Fruit fly (Drosophila melanogaster) whole organism, wandering third instar larva: Measurements from ENCODE around the gene Josd.
A peak's percentile ranks its signal among the peaks of the same experiment; 100 is the strongest.

Experiments
- Abd-B ChIP-seq: fragments of >200 bp; optimal IDR thresholded peaks from 2 replicates; lab custom pipeline; 2017; ENCODE audit warnings: missing biosample characterization, missing genetic modification characterization
- CG32264 ChIP-seq: fragments of 200-800 bp; sonication (Bioruptor generic); optimal IDR thresholded peaks from 2 replicates; lab custom pipeline; 2016; ENCODE audit warnings: missing biosample characterization, missing genetic modification characterization
- CG9705 ChIP-seq: fragments of 200-800 bp; sonication (Bioruptor generic); optimal IDR thresholded peaks from 2 replicates; lab custom pipeline; 2018; ENCODE audit warnings: missing biosample characterization, mild to moderate bottlenecking, missing genetic modification characterization
- CrebA ChIP-seq: fragments of 200-800 bp; sonication (Bioruptor generic); optimal IDR thresholded peaks from 2 replicates; lab custom pipeline; 2016; ENCODE audit warnings: missing biosample characterization, mild to moderate bottlenecking, missing genetic modification characterization, borderline replicate concordance
- Dfd ChIP-seq: fragments of >200 bp; optimal IDR thresholded peaks from 2 replicates; lab custom pipeline; 2017; ENCODE audit warnings: missing biosample characterization, missing genetic modification characterization
- Dif ChIP-seq: fragments of 200-275, 200-300 bp; sonication (Bioruptor generic); optimal IDR thresholded peaks from 2 replicates; lab custom pipeline; 2018; ENCODE audit warnings: missing biosample characterization, missing genetic modification characterization; ENCODE audit not compliant: partially characterized antibody
- GATAd ChIP-seq: sonication (Bioruptor generic); optimal IDR thresholded peaks from 2 replicates; lab custom pipeline; 2016; ENCODE audit warnings: missing biosample characterization, missing genetic modification characterization
- HLH106 ChIP-seq: fragments of 200-800 bp; optimal IDR thresholded peaks from 3 replicates; lab custom pipeline; 2019; ENCODE audit warnings: missing biosample characterization, mild to moderate bottlenecking, missing genetic modification characterization, moderate library complexity
- Hnf4 ChIP-seq: fragments of 200-800 bp; sonication (Bioruptor generic); optimal IDR thresholded peaks from 2 replicates; lab custom pipeline; 2016; ENCODE audit warnings: missing biosample characterization, mild to moderate bottlenecking, missing genetic modification characterization
- Hr78 ChIP-seq: fragments of >200 bp; optimal IDR thresholded peaks from 2 replicates; lab custom pipeline; 2017; ENCODE audit warnings: missing biosample characterization, missing genetic modification characterization
- Hr83 ChIP-seq: fragments of 200-300 bp; sonication (Bioruptor generic); optimal IDR thresholded peaks from 2 replicates; lab custom pipeline; 2016; ENCODE audit warnings: missing biosample characterization, mild to moderate bottlenecking, missing genetic modification characterization, moderate library complexity; ENCODE audit not compliant: poor library complexity, severe bottlenecking
- Jra ChIP-seq: sonication (Bioruptor generic); optimal IDR thresholded peaks from 2 replicates; lab custom pipeline; 2016; ENCODE audit warnings: missing biosample characterization, missing genetic modification characterization
- Mio ChIP-seq: sonication (Bioruptor generic); optimal IDR thresholded peaks from 2 replicates; lab custom pipeline; 2016; ENCODE audit warnings: missing biosample characterization, missing genetic modification characterization
- Myc ChIP-seq: fragments of >200 bp; optimal IDR thresholded peaks from 2 replicates; lab custom pipeline; 2017
- N ChIP-seq: fragments of >200 bp; optimal IDR thresholded peaks from 2 replicates; lab custom pipeline; 2018; ENCODE audit warnings: missing biosample characterization, missing external identifiers, missing genetic modification characterization
- OdsH ChIP-seq: fragments of 200-800 bp; sonication (Bioruptor generic); optimal IDR thresholded peaks from 2 replicates; lab custom pipeline; 2016; ENCODE audit warnings: missing biosample characterization, mild to moderate bottlenecking, missing genetic modification characterization
- Rel ChIP-seq, 2 experiments: fragments of 200-800 bp; sonication (Bioruptor generic) in 1 of 2; optimal IDR thresholded peaks; 2 replicates in 1 of 2; 3 replicates in 1 of 2; lab custom pipeline; 2016 to 2019; ENCODE audit warnings: mild to moderate bottlenecking in 2 of 2, missing biosample characterization in 2 of 2, missing genetic modification characterization in 2 of 2, moderate library complexity in 1 of 2
- Sp1 ChIP-seq: fragments of 200-800 bp; sonication (Bioruptor generic); optimal IDR thresholded peaks from 3 replicates; lab custom pipeline; 2019; ENCODE audit warnings: missing biosample characterization, mild to moderate bottlenecking, missing genetic modification characterization, moderate library complexity
- Vsx2 ChIP-seq: fragments of 200-300, 225-300 bp; sonication (Bioruptor generic); optimal IDR thresholded peaks from 2 replicates; lab custom pipeline; 2018; ENCODE audit warnings: missing biosample characterization, missing genetic modification characterization; ENCODE audit not compliant: partially characterized antibody
- br ChIP-seq: fragments of 200-800 bp; sonication (Bioruptor generic); optimal IDR thresholded peaks from 2 replicates; lab custom pipeline; 2016; ENCODE audit warnings: missing biosample characterization, missing genetic modification characterization
- brk ChIP-seq: fragments of 200-800 bp; sonication (Bioruptor generic); optimal IDR thresholded peaks from 2 replicates; lab custom pipeline; 2016; ENCODE audit warnings: missing biosample characterization, mild to moderate bottlenecking, missing genetic modification characterization
- dl ChIP-seq, 2 experiments: fragments of 175-275, 200-275 bp in 1 of 2; fragments of 200-275 bp in 1 of 2; sonication (Bioruptor generic); optimal IDR thresholded peaks; lab custom pipeline; 2018; ENCODE audit warnings: mild to moderate bottlenecking in 2 of 2, missing biosample characterization in 2 of 2, missing genetic modification characterization in 2 of 2, moderate library complexity in 2 of 2; ENCODE audit not compliant: partially characterized antibody in 2 of 2, insufficient read depth in 1 of 2
- dmrt93B ChIP-seq: fragments of 200-800 bp; sonication (Bioruptor generic); optimal IDR thresholded peaks from 2 replicates; lab custom pipeline; 2018; ENCODE audit warnings: missing biosample characterization, mild to moderate bottlenecking, missing genetic modification characterization
- dsf ChIP-seq: sonication (Bioruptor generic); optimal IDR thresholded peaks from 2 replicates; lab custom pipeline; 2016; ENCODE audit warnings: missing biosample characterization, missing genetic modification characterization, borderline replicate concordance
- ey ChIP-seq: fragments of 200-800 bp; sonication (Bioruptor generic); optimal IDR thresholded peaks from 2 replicates; lab custom pipeline; 2016; ENCODE audit warnings: missing biosample characterization, missing genetic modification characterization
- foxo ChIP-seq, 2 experiments: fragments of 200-800 bp; sonication (Bioruptor generic); optimal IDR thresholded peaks; 2 replicates in 1 of 2; 3 replicates in 1 of 2; lab custom pipeline; 2016 to 2017; ENCODE audit warnings: missing biosample characterization in 2 of 2, missing genetic modification characterization in 2 of 2
- fru ChIP-seq: fragments of 200-800 bp; sonication (Bioruptor generic); optimal IDR thresholded peaks from 3 replicates; lab custom pipeline; 2016; ENCODE audit warnings: missing biosample characterization, mild to moderate bottlenecking, missing genetic modification characterization
- h ChIP-seq: fragments of 200-800 bp; sonication (Bioruptor generic); optimal IDR thresholded peaks from 3 replicates; lab custom pipeline; 2016; ENCODE audit warnings: missing biosample characterization, mild to moderate bottlenecking, missing genetic modification characterization
- jim ChIP-seq: fragments of 175-275, 200-325 bp; sonication (Bioruptor generic); optimal IDR thresholded peaks from 2 replicates; lab custom pipeline; 2016; ENCODE audit warnings: missing biosample characterization, mild to moderate bottlenecking, missing genetic modification characterization
- lola ChIP-seq: fragments of >200 bp; optimal IDR thresholded peaks from 2 replicates; lab custom pipeline; 2017; ENCODE audit warnings: missing biosample characterization, missing genetic modification characterization
- pan ChIP-seq: fragments of >200 bp; optimal IDR thresholded peaks from 2 replicates; lab custom pipeline; 2017
- psq ChIP-seq: fragments of 200-800 bp; sonication (Bioruptor generic); optimal IDR thresholded peaks from 3 replicates; lab custom pipeline; 2017; ENCODE audit warnings: missing biosample characterization, mild to moderate bottlenecking, missing genetic modification characterization, moderate library complexity
- rgr ChIP-seq: fragments of 200-800 bp; sonication (Bioruptor generic); optimal IDR thresholded peaks from 3 replicates; lab custom pipeline; 2016; ENCODE audit warnings: missing biosample characterization, mild to moderate bottlenecking, missing genetic modification characterization
- sage ChIP-seq: fragments of 200-800 bp; sonication (Bioruptor generic); optimal IDR thresholded peaks from 2 replicates; lab custom pipeline; 2016; ENCODE audit warnings: missing biosample characterization, mild to moderate bottlenecking, missing genetic modification characterization
- sv ChIP-seq: fragments of 200-800 bp; sonication (Bioruptor generic); optimal IDR thresholded peaks from 3 replicates; lab custom pipeline; 2016; ENCODE audit warnings: missing biosample characterization, missing genetic modification characterization
- tai ChIP-seq: sonication (Bioruptor generic); optimal IDR thresholded peaks from 2 replicates; lab custom pipeline; 2016; ENCODE audit warnings: missing biosample characterization, missing genetic modification characterization
- usp ChIP-seq: fragments of >200 bp; optimal IDR thresholded peaks from 2 replicates; lab custom pipeline; 2017; ENCODE audit warnings: missing biosample characterization, missing genetic modification characterization
- woc ChIP-seq: sonication (Bioruptor generic); optimal IDR thresholded peaks from 2 replicates; lab custom pipeline; 2016; ENCODE audit warnings: missing biosample characterization, mild to moderate bottlenecking, missing genetic modification characterization

Gene Josd

dm6 chrX:6259696-6260095, 1.3 kb upstream of the Josd start:
- TF ChIP-seq CG32264 (GFP tag; lab: Kevin White, UChicago) = no peak
- TF ChIP-seq usp = no peak
- no peak for TF ChIP-seq dmrt93B
- TF ChIP-seq woc (GFP tag; lab: Kevin White, UChicago) = no peak
- no peak for TF ChIP-seq Vsx2 (GFP tag; lab: Kevin White, UChicago)
- TF ChIP-seq brk (GFP tag; lab: Kevin White, UChicago) = no peak
- TF ChIP-seq Hnf4 = no peak
- TF ChIP-seq ey (GFP tag; lab: Kevin White, UChicago) = no peak
- no peak for TF ChIP-seq Myc (lab: Kevin White, UChicago)
- no peak for TF ChIP-seq lola (GFP tag; lab: Kevin White, UChicago)
- no peak for TF ChIP-seq sv (GFP tag; lab: Kevin White, UChicago)

dm6 chrX:6263614-6264130, 2.7 kb downstream of the Josd start:
- TF ChIP-seq Myc (lab: Kevin White, UChicago) (no peak), GATAd (GFP tag; lab: Kevin White, UChicago) (no peak), Sp1 (no peak), woc (GFP tag; lab: Kevin White, UChicago) (no peak), sv (GFP tag; lab: Kevin White, UChicago) (peak; percentile 36)

- TF ChIP-seq CrebA (GFP tag; lab: Kevin White, UChicago) (no peak), br (GFP tag; lab: Kevin White, UChicago) (no peak), rgr (no peak), Sp1 (no peak), dl (GFP tag; optimal IDR thresholded peaks at IDR 0.05; lab: Kevin White, UChicago; ENCODE audit: insufficient read depth in 1 of 2, partially characterized antibody in 2 of 2) (no peak), usp (no peak), Jra (GFP tag; lab: Kevin White, UChicago) (no peak), Dif (GFP tag; lab: Kevin White, UChicago) (no peak), woc (GFP tag; lab: Kevin White, UChicago) (no peak), ey (GFP tag; lab: Kevin White, UChicago) (no peak)
- TF ChIP-seq, all 38 proteins: peak for 0
Observed at dm6 chrX:6264456-6264855, 3.5 kb downstream of the Josd start.

dm6 chrX:6265456-6265877, 4.5 kb downstream of the Josd start:
- no peak for TF ChIP-seq Abd-B (GFP tag; lab: Kevin White, UChicago)
- TF ChIP-seq fru = peak; percentile 92
- peak; percentile 71 for TF ChIP-seq Rel (GFP tag; optimal IDR thresholded peaks at IDR 0.05; lab: Kevin White, UChicago)
- no peak for TF ChIP-seq Rel (tag; optimal IDR thresholded peaks at IDR 0.05; lab: Kevin White, UChicago)
- peak; percentile 92 for TF ChIP-seq br (GFP tag; lab: Kevin White, UChicago)
- no peak for TF ChIP-seq Dfd
- TF ChIP-seq Hnf4 = peak; percentile 76
- TF ChIP-seq foxo (GFP tag; optimal IDR thresholded peaks at IDR 0.05; lab: Kevin White, UChicago) = peak; percentile 63 to 93
- peak; percentile 77 for TF ChIP-seq dmrt93B
- no peak for TF ChIP-seq jim (GFP tag; lab: Kevin White, UChicago)
- peak; percentile 89 for TF ChIP-seq ey (GFP tag; lab: Kevin White, UChicago)
- TF ChIP-seq h (GFP tag; lab: Kevin White, UChicago) = peak; percentile 92
- no peak for TF ChIP-seq pan (lab: Kevin White, UChicago)
- TF ChIP-seq HLH106 = peak; percentile 79
- TF ChIP-seq usp = no peak
- no peak for TF ChIP-seq lola (GFP tag; lab: Kevin White, UChicago)
- no peak for TF ChIP-seq dl (GFP tag; optimal IDR thresholded peaks at IDR 0.05; lab: Kevin White, UChicago; ENCODE audit: insufficient read depth in 1 of 2, partially characterized antibody in 2 of 2)
- TF ChIP-seq GATAd (GFP tag; lab: Kevin White, UChicago) = no peak
- TF ChIP-seq rgr = peak; percentile 91
- TF ChIP-seq Vsx2 (GFP tag; lab: Kevin White, UChicago) = no peak
- TF ChIP-seq sage = peak; percentile 83
- peak; percentile 94 for TF ChIP-seq sv (GFP tag; lab: Kevin White, UChicago)
- TF ChIP-seq CG32264 (GFP tag; lab: Kevin White, UChicago) = peak; percentile 58
- peak; percentile 91 for TF ChIP-seq OdsH (GFP tag; lab: Kevin White, UChicago)
- TF ChIP-seq Sp1 = peak; percentile 79
- no peak for TF ChIP-seq Myc (lab: Kevin White, UChicago)
- TF ChIP-seq CrebA (GFP tag; lab: Kevin White, UChicago) = no peak
- TF ChIP-seq brk (GFP tag; lab: Kevin White, UChicago) = no peak
- TF ChIP-seq CG9705 = peak; percentile 19
- no peak for TF ChIP-seq Dif (GFP tag; lab: Kevin White, UChicago)
- peak; percentile 11 for TF ChIP-seq dsf (GFP tag; lab: Kevin White, UChicago)
- TF ChIP-seq Hr78 = no peak
- TF ChIP-seq Hr83 (GFP tag; lab: Kevin White, UChicago) = no peak
- peak; percentile 80 for TF ChIP-seq woc (GFP tag; lab: Kevin White, UChicago)
- peak; percentile 47 for TF ChIP-seq Mio (GFP tag; lab: Kevin White, UChicago)
- TF ChIP-seq tai (GFP tag; lab: Kevin White, UChicago) = no peak
- peak; percentile 81 for TF ChIP-seq psq (GFP tag; lab: Kevin White, UChicago)
- TF ChIP-seq Jra (GFP tag; lab: Kevin White, UChicago) = peak; percentile 65
- TF ChIP-seq N (GFP tag; lab: Kevin White, UChicago) = no peak
